Worm (Caenorhabditis elegans) whole organism, late embryonic: Measurements from ENCODE around the gene F46F2.3.

Experiments used
- K02D7.2 ChIP-seq: sonication (generic microtip); optimal IDR thresholded peaks from 2 replicates; lab custom pipeline; 2017; ENCODE audit warnings: mild to moderate bottlenecking, missing genetic modification characterization, missing compliant biosample characterization
- Y22D7AL.16 ChIP-seq: sonication (generic microtip); optimal IDR thresholded peaks from 2 replicates; lab custom pipeline; 2016; ENCODE audit warnings: missing genetic modification characterization, missing compliant biosample characterization
- ahr-1 ChIP-seq: sonication (generic microtip); optimal IDR thresholded peaks from 2 replicates; lab custom pipeline; 2016; ENCODE audit warnings: missing genetic modification characterization, missing compliant biosample characterization
- ceh-18 ChIP-seq: sonication (generic microtip); optimal IDR thresholded peaks from 2 replicates; lab custom pipeline; 2016; ENCODE audit warnings: missing genetic modification characterization, missing compliant biosample characterization
- ceh-19 ChIP-seq: fragments of 200-800 bp; sonication (Bioruptor generic); optimal IDR thresholded peaks from 2 replicates; lab custom pipeline; 2018; ENCODE audit warnings: mild to moderate bottlenecking, missing genetic modification characterization, missing compliant biosample characterization
- ceh-2 ChIP-seq: sonication (generic microtip); optimal IDR thresholded peaks from 2 replicates; lab custom pipeline; 2016; ENCODE audit warnings: missing genotype, missing genetic modification characterization, missing compliant biosample characterization
- ceh-30 ChIP-seq: fragments of 150-350 bp; optimal IDR thresholded peaks from 2 replicates; lab custom pipeline; 2014; ENCODE audit warnings: missing biosample characterization, missing genetic modification characterization
- ceh-31 ChIP-seq: sonication (generic microtip); optimal IDR thresholded peaks from 2 replicates; lab custom pipeline; 2016; ENCODE audit warnings: missing genetic modification characterization, missing compliant biosample characterization
- ceh-34 ChIP-seq: sonication (generic microtip); optimal IDR thresholded peaks from 2 replicates; lab custom pipeline; 2016; ENCODE audit warnings: mild to moderate bottlenecking, missing genetic modification characterization, missing compliant biosample characterization
- ceh-48 ChIP-seq: sonication (generic microtip); optimal IDR thresholded peaks from 2 replicates; lab custom pipeline; 2016; ENCODE audit warnings: missing genetic modification characterization, inconsistent platforms, missing compliant biosample characterization
- ceh-6 ChIP-seq: fragments of 200-800 bp; sonication (Bioruptor generic); optimal IDR thresholded peaks from 2 replicates; lab custom pipeline; 2018; ENCODE audit warnings: mild to moderate bottlenecking, missing genetic modification characterization, missing compliant biosample characterization
- ceh-9 ChIP-seq: sonication (generic microtip); optimal IDR thresholded peaks from 2 replicates; lab custom pipeline; 2016; ENCODE audit warnings: mild to moderate bottlenecking, missing genetic modification characterization, inconsistent platforms, missing compliant biosample characterization
- elt-2 ChIP-seq: sonication (generic microtip); optimal IDR thresholded peaks from 2 replicates; lab custom pipeline; 2016; ENCODE audit warnings: missing genetic modification reagents, missing genetic modification characterization, missing compliant biosample characterization
- ets-4 ChIP-seq: sonication (generic microtip); optimal IDR thresholded peaks from 2 replicates; lab custom pipeline; 2016; ENCODE audit warnings: missing genetic modification characterization, missing compliant biosample characterization
- fax-1 ChIP-seq: sonication (generic microtip); optimal IDR thresholded peaks from 2 replicates; lab custom pipeline; 2016; ENCODE audit warnings: missing genotype, missing genetic modification characterization, missing compliant biosample characterization
- fkh-6 ChIP-seq: sonication (generic microtip); optimal IDR thresholded peaks from 2 replicates; lab custom pipeline; 2016; ENCODE audit warnings: missing genetic modification characterization, missing compliant biosample characterization
- gmeb-2 ChIP-seq: sonication (generic microtip); optimal IDR thresholded peaks from 2 replicates; lab custom pipeline; 2016; ENCODE audit warnings: missing genetic modification characterization, inconsistent platforms, missing compliant biosample characterization
- hlh-30 ChIP-seq: sonication (generic microtip); optimal IDR thresholded peaks from 2 replicates; lab custom pipeline; 2017; ENCODE audit warnings: antibody characterized with exemption, missing genetic modification characterization, missing compliant biosample characterization; ENCODE audit not compliant: insufficient read depth
- hlh-6 ChIP-seq: sonication (generic microtip); optimal IDR thresholded peaks from 2 replicates; lab custom pipeline; 2016; ENCODE audit warnings: missing genotype, missing genetic modification characterization, missing compliant biosample characterization
- hlh-8 ChIP-seq: sonication (generic microtip); optimal IDR thresholded peaks from 2 replicates; lab custom pipeline; 2016; ENCODE audit warnings: missing genotype, missing genetic modification characterization, missing compliant biosample characterization
- lin-11 ChIP-seq: fragments of 200-800 bp; sonication (Bioruptor generic); optimal IDR thresholded peaks from 2 replicates; lab custom pipeline; 2018; ENCODE audit warnings: mild to moderate bottlenecking, missing genetic modification characterization, missing compliant biosample characterization
- nfya-1 ChIP-seq: sonication (generic microtip); optimal IDR thresholded peaks from 2 replicates; lab custom pipeline; 2017; ENCODE audit warnings: missing genetic modification characterization, mild to moderate bottlenecking, missing compliant biosample characterization, antibody characterized with exemption, moderate library complexity
- nhr-11 ChIP-seq: fragments of 150-350 bp; optimal IDR thresholded peaks from 2 replicates; lab custom pipeline; 2014; ENCODE audit warnings: missing biosample characterization, missing genetic modification characterization
- npax-4 ChIP-seq: sonication (generic microtip); optimal IDR thresholded peaks from 2 replicates; lab custom pipeline; 2016; ENCODE audit warnings: missing genetic modification characterization, missing compliant biosample characterization
- odd-2 ChIP-seq: sonication (generic microtip); optimal IDR thresholded peaks from 2 replicates; lab custom pipeline; 2017; ENCODE audit warnings: antibody characterized with exemption, mild to moderate bottlenecking, missing genetic modification characterization, missing compliant biosample characterization
- pat-9 ChIP-seq: fragments of 200-800 bp; sonication (Bioruptor generic); optimal IDR thresholded peaks from 2 replicates; lab custom pipeline; 2018; ENCODE audit warnings: mild to moderate bottlenecking, missing genetic modification characterization, moderate library complexity, missing compliant biosample characterization
- pax-1 ChIP-seq: fragments of 150-350 bp; optimal IDR thresholded peaks from 2 replicates; lab custom pipeline; 2014; ENCODE audit warnings: missing biosample characterization, missing genetic modification characterization
- pha-2 ChIP-seq: sonication (generic microtip); optimal IDR thresholded peaks from 2 replicates; lab custom pipeline; 2017; ENCODE audit warnings: mild to moderate bottlenecking, missing genetic modification characterization, missing compliant biosample characterization
- pha-4 ChIP-seq: fragments of 150-350 bp; optimal IDR thresholded peaks from 2 replicates; lab custom pipeline; 2018; ENCODE audit warnings: missing biosample characterization, missing genetic modification reagents, missing genetic modification characterization
- pqm-1 ChIP-seq: sonication (generic microtip); optimal IDR thresholded peaks from 2 replicates; lab custom pipeline; 2016; ENCODE audit warnings: missing genetic modification characterization, missing compliant biosample characterization
- sdc-2 ChIP-seq: sonication (generic microtip); optimal IDR thresholded peaks from 2 replicates; lab custom pipeline; 2016; ENCODE audit warnings: missing genotype, missing genetic modification characterization, missing compliant biosample characterization
- tbx-2 ChIP-seq: sonication (generic microtip); optimal IDR thresholded peaks from 2 replicates; lab custom pipeline; 2016; ENCODE audit warnings: missing genetic modification characterization, missing compliant biosample characterization
- tbx-7 ChIP-seq: sonication (generic microtip); optimal IDR thresholded peaks from 2 replicates; lab custom pipeline; 2016; ENCODE audit warnings: missing genotype, missing genetic modification characterization, missing compliant biosample characterization
- unc-3 ChIP-seq, 2 experiments: fragments of 200-800 bp in 1 of 2; sonication (Bioruptor generic) in 1 of 2; sonication (generic microtip) in 1 of 2; conservative IDR thresholded peaks in 1 of 2; optimal IDR thresholded peaks in 1 of 2; 2 replicates each; pipeline versions ENCODE4 v1.3.6 to Lab custom; 2016 to 2022; ENCODE audit warnings: missing compliant biosample characterization in 2 of 2, missing genetic modification characterization in 2 of 2, missing genetic modification reagents in 1 of 2
- unc-55 ChIP-seq: sonication (generic microtip); optimal IDR thresholded peaks from 2 replicates; lab custom pipeline; 2017; ENCODE audit warnings: missing biosample characterization, missing genetic modification reagents, missing genetic modification characterization
- unc-86 ChIP-seq: sonication (generic microtip); optimal IDR thresholded peaks from 2 replicates; lab custom pipeline; 2016; ENCODE audit warnings: missing genetic modification characterization, missing compliant biosample characterization
- zip-5 ChIP-seq: sonication (generic microtip); optimal IDR thresholded peaks from 2 replicates; lab custom pipeline; 2016; ENCODE audit warnings: missing genetic modification characterization, missing compliant biosample characterization
- ztf-16 ChIP-seq: sonication (generic microtip); optimal IDR thresholded peaks from 2 replicates; lab custom pipeline; 2017; ENCODE audit warnings: missing genetic modification characterization, missing compliant biosample characterization

F46F2.3 gene

ce11 chrX:15297396-15297827 is 37.3 kb upstream of the F46F2.3 start (continued):
- TF ChIP-seq hlh-30 (tag; lab: Kevin White, UChicago) (no peak), ceh-6 (peak; percentile 79), nhr-11 (tag; lab: Kevin White, UChicago) (no peak), unc-86 (tag; lab: Kevin White, UChicago) (peak; percentile 28), elt-2 (tag; lab: Kevin White, UChicago) (peak; percentile 85), npax-4 (tag; lab: Kevin White, UChicago) (peak; percentile 37), unc-55 (GFP tag; lab: Kevin White, UChicago) (no peak), fax-1 (tag; lab: Kevin White, UChicago) (peak; percentile 37), ceh-2 (tag; lab: Kevin White, UChicago) (peak; percentile 64), ceh-34 (tag; lab: Kevin White, UChicago) (peak; percentile 65), fkh-6 (peak; percentile 1), K02D7.2 (no peak), ztf-16 (tag; lab: Kevin White, UChicago) (peak; percentile 23), lin-11 (tag; lab: Kevin White, UChicago) (peak; percentile 69), ceh-19 (GFP tag; lab: Kevin White, UChicago) (peak; percentile 63), ets-4 (tag; lab: Kevin White, UChicago) (no peak), ceh-48 (tag; lab: Kevin White, UChicago) (peak; percentile 42), hlh-8 (peak; percentile 5), zip-5 (tag; lab: Kevin White, UChicago) (peak; percentile 38), gmeb-2 (peak; percentile 74), hlh-6 (tag; lab: Kevin White, UChicago) (peak; percentile 75), pha-4 (no peak), ahr-1 (tag; lab: Kevin White, UChicago) (no peak), ceh-31 (no peak)

ce11 chrX:15285554-15285953 is 25.5 kb upstream of the F46F2.3 start:
- TF ChIP-seq pha-2 (no peak), ceh-19 (GFP tag; lab: Kevin White, UChicago) (no peak), pqm-1 (no peak), ceh-30 (tag; lab: Kevin White, UChicago) (no peak), ztf-16 (tag; lab: Kevin White, UChicago) (no peak), pax-1 (tag; lab: Kevin White, UChicago) (no peak), sdc-2 (tag; lab: Kevin White, UChicago) (no peak)

- TF ChIP-seq pat-9 (tag; lab: Kevin White, UChicago) (no peak), tbx-7 (no peak), pha-4 (no peak), pha-2 (no peak), Y22D7AL.16 (tag; lab: Kevin White, UChicago) (no peak), fkh-6 (no peak), unc-3 (GFP tag; conservative IDR thresholded peaks at IDR 0.05; lab: Robert Waterston, UW) (no peak), unc-3 (tag; optimal IDR thresholded peaks at IDR 0.05; lab: Kevin White, UChicago) (no peak), nfya-1 (tag; lab: Kevin White, UChicago) (no peak), ztf-16 (tag; lab: Kevin White, UChicago) (no peak), lin-11 (tag; lab: Kevin White, UChicago) (no peak)
Measured at ce11 chrX:15283740-15284139, 23.7 kb upstream of the F46F2.3 start, which contains the start of gene jud-4. jud-4 (plus strand) TSS chrX:15284115.

ce11 chrX:15281248-15281647 is 21.2 kb upstream of the F46F2.3 start:
- TF ChIP-seq ceh-34 (tag; lab: Kevin White, UChicago) (peak; percentile 15), ceh-31 (peak; percentile 26), nfya-1 (tag; lab: Kevin White, UChicago) (peak; percentile 12), tbx-2 (peak; percentile 51), ceh-9 (no peak), ceh-2 (tag; lab: Kevin White, UChicago) (peak; percentile 8), ceh-18 (peak; percentile 8), sdc-2 (tag; lab: Kevin White, UChicago) (no peak), odd-2 (tag; lab: Kevin White, UChicago) (no peak)
